Fruit fly (Drosophila melanogaster): ENCODE results near the gene CG17294.

CG17294 gene

dm6 chr2L:8414887-8415883 is 38.4 kb downstream of the CG17294 start, which contains the start of the genes CG13398 and Akap200:
Gene CG13398, minus strand, starts transcription at chr2L:8415256.
Gene Akap200, plus strand, starts transcription at chr2L:8415690.
- TF ChIP-seq CG32006 (GFP tag; optimal IDR thresholded peaks at IDR 0.05) (no peak), CG3919 (GFP tag; optimal IDR thresholded peaks at IDR 0.05) (peak; percentile 18), salr (GFP tag; optimal IDR thresholded peaks at IDR 0.05) (no peak), CG10669 (GFP tag; optimal IDR thresholded peaks at IDR 0.05) (no peak), CG11902 (GFP tag; optimal IDR thresholded peaks at IDR 0.05) (no peak), CG11294 (GFP tag; IDR thresholded peaks at IDR 0.05) (no peak; the same call in 1 of the 2 replicates), Eip93F (GFP tag; optimal IDR thresholded peaks at IDR 0.05) (no peak), CG9139 (GFP tag; optimal IDR thresholded peaks at IDR 0.05) (no peak), CG10631 (GFP tag; optimal IDR thresholded peaks at IDR 0.05) (peak; percentile 64), CG1621 (tag; optimal IDR thresholded peaks at IDR 0.05) (no peak), CG6163 (GFP tag; IDR thresholded peaks at IDR 0.05) (peak; percentile 68; the same call in 1 of the 3 replicates), Gug (GFP tag; IDR thresholded peaks at IDR 0.05) (no peak), CG6808 (GFP tag; optimal IDR thresholded peaks at IDR 0.05) (peak; percentile 39), CG6276 (GFP tag; optimal IDR thresholded peaks at IDR 0.05) (no peak), spab (GFP tag; optimal IDR thresholded peaks at IDR 0.05) (no peak), CG8119 (GFP tag; IDR thresholded peaks at IDR 0.05) (peak; percentile 55; the same call in 1 of the 3 replicates), Sox15 (GFP tag; optimal IDR thresholded peaks at IDR 0.05) (no peak), lz (GFP tag; optimal IDR thresholded peaks at IDR 0.05) (peak; percentile 22), Blimp-1 (GFP tag; optimal IDR thresholded peaks at IDR 0.05) (no peak), dsx (GFP tag; optimal IDR thresholded peaks at IDR 0.05; ENCODE audit: poor library complexity, severe bottlenecking) (peak; percentile 2), OdsH (GFP tag; optimal IDR thresholded peaks at IDR 0.05) (no peak), Eip78C (GFP tag) (peak; percentile 76), svp (GFP tag) (peak; percentile 84), Smox (GFP tag; optimal IDR thresholded peaks at IDR 0.05) (no peak), Hr4 (GFP tag; optimal IDR thresholded peaks at IDR 0.05) (peak; percentile 48), dac (GFP tag; optimal IDR thresholded peaks at IDR 0.05) (no peak), CG16779 (tag; optimal IDR thresholded peaks at IDR 0.05) (no peak), Hr38 (GFP tag; optimal IDR thresholded peaks at IDR 0.05) (no peak), net (GFP tag; optimal IDR thresholded peaks at IDR 0.05) (peak; percentile 46), esn (GFP tag; optimal IDR thresholded peaks at IDR 0.05) (peak; percentile 71), CG8319 (GFP tag; optimal IDR thresholded peaks at IDR 0.05) (no peak), Lpt (GFP tag; optimal IDR thresholded peaks at IDR 0.05) (no peak), Sox102F (GFP tag; optimal IDR thresholded peaks at IDR 0.05) (peak; percentile 35), achi (GFP tag; optimal IDR thresholded peaks at IDR 0.05) (peak; percentile 52), CG4318 (GFP tag; optimal IDR thresholded peaks at IDR 0.05) (no peak), CG34406 (GFP tag; optimal IDR thresholded peaks at IDR 0.05) (peak; percentile 53), Sox14 (GFP tag; optimal IDR thresholded peaks at IDR 0.05) (no peak), CG6854 (GFP tag; optimal IDR thresholded peaks at IDR 0.05) (peak; percentile 41), topi (GFP tag; optimal IDR thresholded peaks at IDR 0.05) (peak; percentile 24), Ets96B (tag; optimal IDR thresholded peaks at IDR 0.05) (peak; percentile 25), CG6792 (GFP tag; optimal IDR thresholded peaks at IDR 0.05) (peak; percentile 7), CG11762 (GFP tag; optimal IDR thresholded peaks at IDR 0.05; ENCODE audit: insufficient read depth) (no peak), Eip75B (GFP tag; optimal IDR thresholded peaks at IDR 0.05) (peak; percentile 30), CG7368 (GFP tag; optimal IDR thresholded peaks at IDR 0.05) (peak; percentile 25), Met (GFP tag; optimal IDR thresholded peaks at IDR 0.05) (peak; percentile 38), fkh (GFP tag; optimal IDR thresholded peaks at IDR 0.05) (peak; percentile 78), CG3032 (tag; optimal IDR thresholded peaks at IDR 0.05) (peak; percentile 48), CG8632 (GFP tag; optimal IDR thresholded peaks at IDR 0.05) (peak; percentile 34), ss (GFP tag; optimal IDR thresholded peaks at IDR 0.05) (peak; percentile 6 to 45)

Measured in whole organism, prepupa.